Fruit fly (Drosophila melanogaster): Measurements from ENCODE around the gene Flo2.

Gene Flo2

DNA sequence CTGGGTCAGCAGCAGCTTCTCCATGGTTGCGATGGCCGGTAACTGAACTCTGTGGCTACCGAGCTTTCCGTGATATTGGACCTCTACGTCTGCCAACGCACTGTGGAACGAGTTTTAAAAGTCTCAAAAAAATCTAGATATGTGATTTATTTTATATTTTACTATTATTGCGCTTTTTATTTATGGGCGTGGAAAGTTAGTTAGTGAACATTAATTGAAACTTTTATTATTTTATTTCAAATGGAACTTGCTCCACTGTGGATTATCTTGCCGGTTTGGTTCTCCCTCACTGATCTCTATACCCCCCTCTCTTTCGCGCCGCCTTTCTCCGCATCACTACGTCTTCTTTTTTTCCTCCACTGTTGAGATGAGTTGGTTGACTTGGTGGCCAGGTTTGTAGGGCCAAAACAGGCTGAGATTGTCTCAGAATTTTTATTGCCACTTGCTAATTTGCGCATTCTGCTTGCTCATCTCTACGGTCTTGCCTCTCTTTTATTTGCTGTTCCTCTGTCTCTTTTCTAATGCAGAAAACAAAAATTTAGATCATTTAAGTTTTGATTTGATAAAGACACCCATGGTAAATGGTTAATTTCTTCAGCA lies 9.7 kb downstream of the Flo2 start, which contains the start of gene CG9522 (continued):
- TF ChIP-seq psq (GFP tag; optimal IDR thresholded peaks at IDR 0.05) (peak; percentile 57), sv (GFP tag; optimal IDR thresholded peaks at IDR 0.05) (peak; percentile 55), Mio (GFP tag; optimal IDR thresholded peaks at IDR 0.05) (no peak), CrebA (GFP tag; optimal IDR thresholded peaks at IDR 0.05; ENCODE audit: borderline replicate concordance) (no peak), br (GFP tag; optimal IDR thresholded peaks at IDR 0.05) (peak; percentile 67), GATAd (GFP tag; optimal IDR thresholded peaks at IDR 0.05) (no peak), lola (GFP tag; optimal IDR thresholded peaks at IDR 0.05) (no peak), dmrt93B (GFP tag; optimal IDR thresholded peaks at IDR 0.05) (peak; percentile 18), dsf (GFP tag; optimal IDR thresholded peaks at IDR 0.05; ENCODE audit: borderline replicate concordance) (no peak), h (GFP tag; optimal IDR thresholded peaks at IDR 0.05) (peak; percentile 82), Sp1 (GFP tag; optimal IDR thresholded peaks at IDR 0.05) (peak; percentile 60), Hr83 (GFP tag; optimal IDR thresholded peaks at IDR 0.05; ENCODE audit: poor library complexity, severe bottlenecking) (no peak), HLH106 (tag; optimal IDR thresholded peaks at IDR 0.05) (peak; percentile 56), CG32264 (GFP tag; optimal IDR thresholded peaks at IDR 0.05) (peak; percentile 25), Hnf4 (GFP tag; optimal IDR thresholded peaks at IDR 0.05) (peak; percentile 62)

DNA sequence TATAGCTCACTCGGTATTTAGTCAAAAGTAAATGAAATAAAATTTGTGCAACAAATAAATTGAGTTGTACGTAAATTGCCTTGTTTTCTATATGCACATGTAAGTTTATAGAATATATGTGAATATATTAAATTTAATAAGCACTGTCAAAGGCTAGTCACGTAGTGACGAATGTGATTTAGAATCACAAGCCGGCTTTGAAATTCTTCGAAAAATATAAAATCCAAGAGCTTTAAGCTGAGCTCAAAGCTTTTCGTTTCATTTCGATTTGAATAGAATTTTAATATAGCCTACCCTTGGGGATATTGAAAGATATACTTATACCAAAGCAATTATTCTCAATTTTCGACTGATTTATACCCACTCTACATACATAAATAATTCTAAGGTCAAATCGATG lies 10.9 kb downstream of the Flo2 start:
- TF ChIP-seq sv (GFP tag; optimal IDR thresholded peaks at IDR 0.05) = no peak
- no peak for TF ChIP-seq Vsx2 (GFP tag; optimal IDR thresholded peaks at IDR 0.05; ENCODE audit: partially characterized antibody)

DNA sequence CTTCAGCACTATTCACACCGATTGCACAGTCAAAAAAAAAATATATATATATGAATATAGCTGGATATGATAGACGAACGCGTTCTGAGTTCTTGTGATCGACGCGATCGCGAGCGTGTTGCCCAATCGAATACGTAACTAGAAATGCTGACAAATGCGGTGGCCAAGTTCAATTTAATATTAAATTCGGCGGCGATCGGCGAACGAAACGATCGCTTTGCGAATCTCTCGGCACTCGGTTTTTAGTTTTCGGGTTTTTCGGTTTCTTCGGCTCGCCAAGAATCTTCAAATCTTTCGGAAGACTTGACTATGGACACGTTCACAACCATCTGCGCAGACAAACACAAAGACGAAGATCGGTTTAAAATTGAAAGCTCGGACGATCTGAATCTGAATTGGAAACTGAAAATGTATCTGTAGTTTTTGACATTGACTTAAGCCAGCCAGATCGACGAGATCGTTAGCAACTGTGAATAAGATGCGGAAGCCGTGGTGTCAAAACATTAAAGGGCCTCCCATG lies 14.0 kb downstream of the Flo2 start, which contains the start of gene CG9521:
Gene CG9521 (minus strand): TSS at position 117 of the 520 bp plus-strand sequence.
- TF ChIP-seq N (GFP tag; optimal IDR thresholded peaks at IDR 0.05) (no peak), pan (optimal IDR thresholded peaks at IDR 0.05) (no peak), Hr78 (GFP tag; optimal IDR thresholded peaks at IDR 0.05) (no peak), Abd-B (GFP tag; optimal IDR thresholded peaks at IDR 0.05) (no peak), CG32264 (GFP tag; optimal IDR thresholded peaks at IDR 0.05) (no peak), Vsx2 (GFP tag; optimal IDR thresholded peaks at IDR 0.05; ENCODE audit: partially characterized antibody) (no peak), ey (GFP tag; optimal IDR thresholded peaks at IDR 0.05) (no peak), h (GFP tag; optimal IDR thresholded peaks at IDR 0.05) (no peak), rgr (GFP tag; optimal IDR thresholded peaks at IDR 0.05) (no peak), lola (GFP tag; optimal IDR thresholded peaks at IDR 0.05) (no peak), psq (GFP tag; optimal IDR thresholded peaks at IDR 0.05) (no peak), dsf (GFP tag; optimal IDR thresholded peaks at IDR 0.05; ENCODE audit: borderline replicate concordance) (no peak)

DNA sequence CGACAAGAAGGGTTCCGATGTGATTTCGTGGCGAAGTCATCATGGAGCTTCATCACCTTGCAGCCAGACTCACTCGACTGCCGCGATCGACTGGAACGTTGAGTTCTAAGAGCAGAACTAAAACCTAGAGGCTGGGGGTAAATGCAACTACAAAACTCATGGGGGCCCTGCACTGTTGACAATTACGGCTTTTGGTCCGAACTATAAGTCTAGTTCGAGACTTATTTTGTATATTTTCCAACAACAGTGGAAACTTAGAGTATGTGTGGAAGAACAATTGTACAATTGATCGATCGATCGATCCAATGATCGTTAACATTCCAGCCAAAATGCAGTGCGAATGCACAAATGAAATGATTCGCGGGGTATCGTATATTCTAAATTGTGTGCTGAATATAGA lies 17.1 kb downstream of the Flo2 start, which contains the start of gene CG9519:
Gene CG9519 (minus strand): TSS at position 101 of the 400 bp plus-strand sequence.
- TF ChIP-seq Hr78 (GFP tag; optimal IDR thresholded peaks at IDR 0.05) (no peak), lola (GFP tag; optimal IDR thresholded peaks at IDR 0.05) (no peak), N (GFP tag; optimal IDR thresholded peaks at IDR 0.05) (no peak), foxo (GFP tag; optimal IDR thresholded peaks at IDR 0.05) (no peak), br (GFP tag; optimal IDR thresholded peaks at IDR 0.05) (no peak), Vsx2 (GFP tag; optimal IDR thresholded peaks at IDR 0.05; ENCODE audit: partially characterized antibody) (no peak), Abd-B (GFP tag; optimal IDR thresholded peaks at IDR 0.05) (no peak), CG9705 (GFP tag; optimal IDR thresholded peaks at IDR 0.05) (no peak), Dfd (GFP tag; optimal IDR thresholded peaks at IDR 0.05) (no peak), CrebA (GFP tag; optimal IDR thresholded peaks at IDR 0.05; ENCODE audit: borderline replicate concordance) (no peak), Sp1 (GFP tag; optimal IDR thresholded peaks at IDR 0.05) (no peak), dsf (GFP tag; optimal IDR thresholded peaks at IDR 0.05; ENCODE audit: borderline replicate concordance) (no peak), rgr (GFP tag; optimal IDR thresholded peaks at IDR 0.05) (no peak), sv (GFP tag; optimal IDR thresholded peaks at IDR 0.05) (no peak), Hnf4 (GFP tag; optimal IDR thresholded peaks at IDR 0.05) (no peak), psq (GFP tag; optimal IDR thresholded peaks at IDR 0.05) (no peak), dl (GFP tag; optimal IDR thresholded peaks at IDR 0.05; ENCODE audit: insufficient read depth in 1 of 2, partially characterized antibody in 2 of 2) (no peak)

DNA sequence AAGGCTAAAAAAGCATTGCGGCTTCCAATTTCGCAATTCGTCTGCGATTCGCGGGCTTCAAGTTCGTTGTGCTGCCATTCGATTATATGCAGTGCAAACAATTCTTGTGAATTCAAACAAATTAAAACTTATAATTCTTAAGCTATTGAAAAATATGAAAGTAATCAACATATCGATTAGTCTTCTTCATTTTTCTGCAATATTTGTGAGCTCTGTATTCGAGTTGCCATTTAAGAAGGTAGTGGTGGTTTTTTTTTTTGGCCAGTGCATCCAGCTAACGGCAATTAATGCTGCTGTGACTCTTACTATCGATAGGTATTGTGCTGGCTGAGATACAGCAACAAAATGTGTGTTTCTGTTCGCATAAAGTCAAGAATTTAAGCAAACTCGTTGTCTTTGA lies 18.7 kb downstream of the Flo2 start:
- no peak for TF ChIP-seq Hr78 (GFP tag; optimal IDR thresholded peaks at IDR 0.05)
- no peak for TF ChIP-seq CrebA (GFP tag; optimal IDR thresholded peaks at IDR 0.05; ENCODE audit: borderline replicate concordance)
- TF ChIP-seq Mio (GFP tag; optimal IDR thresholded peaks at IDR 0.05) = no peak
- TF ChIP-seq rgr (GFP tag; optimal IDR thresholded peaks at IDR 0.05) = no peak
- no peak for TF ChIP-seq Rel (GFP tag; optimal IDR thresholded peaks at IDR 0.05)
- TF ChIP-seq Rel (tag; optimal IDR thresholded peaks at IDR 0.05) = no peak
